Worm (Caenorhabditis elegans): Measurements from ENCODE around the gene fbxa-108.

Gene fbxa-108

ce11 chrV:17700728-17701262 is 41.6 kb upstream of the fbxa-108 start, which contains the start of the genes Y26G10.5 and srh-32:
Gene Y26G10.5 (minus strand): TSS chrV:17700828.
Gene srh-32 (plus strand): TSS chrV:17701212.
- TF ChIP-seq ZK337.2 (GFP tag; IDR thresholded peaks at IDR 0.05), result no peak
- TF ChIP-seq aha-1 (tag), result peak; percentile 55
- TF ChIP-seq mxl-2 (GFP tag; conservative IDR thresholded peaks at IDR 0.05), result no peak

ce11 chrV:17699659-17700058 is 40.5 kb upstream of the fbxa-108 start, which contains the start of gene Y26G10.6:
Gene Y26G10.6 (plus strand): TSS chrV:17699959.
- TF ChIP-seq daf-19 (GFP tag; conservative IDR thresholded peaks at IDR 0.05), result no peak
- no peak for TF ChIP-seq tra-1 (GFP tag; IDR thresholded peaks at IDR 0.05)
- TF ChIP-seq gei-8 (GFP tag; optimal IDR thresholded peaks at IDR 0.05), result no peak
- no peak for TF ChIP-seq lin-29 (GFP tag; IDR thresholded peaks at IDR 0.05)
- TF ChIP-seq duxl-1 (tag; optimal IDR thresholded peaks at IDR 0.05; ENCODE audit: poor library complexity), result no peak
- no peak for TF ChIP-seq nhr-41 (GFP tag; IDR thresholded peaks at IDR 0.05)
- no peak for TF ChIP-seq nhr-10 (tag; optimal IDR thresholded peaks at IDR 0.05)
- no peak for TF ChIP-seq Y48G9A.11 (GFP tag; IDR thresholded peaks at IDR 0.05)
- no peak for TF ChIP-seq hlh-11 (tag; optimal IDR thresholded peaks at IDR 0.05)
- no peak for TF ChIP-seq F37D6.2 (tag; optimal IDR thresholded peaks at IDR 0.05)

- TF ChIP-seq lir-3 (tag; optimal IDR thresholded peaks at IDR 0.05) (no peak), nhr-102 (tag; optimal IDR thresholded peaks at IDR 0.05) (no peak), nhr-11 (tag; optimal IDR thresholded peaks at IDR 0.05) (no peak), lin-29 (GFP tag; IDR thresholded peaks at IDR 0.05) (no peak), ceh-44 (GFP tag; IDR thresholded peaks at IDR 0.05) (no peak), set-16 (GFP tag; IDR thresholded peaks at IDR 0.05) (no peak), mdl-1 (tag; optimal IDR thresholded peaks at IDR 0.05) (no peak), dmd-9 (GFP tag; IDR thresholded peaks at IDR 0.05) (no peak), arid-1 (GFP tag; conservative IDR thresholded peaks at IDR 0.05) (no peak), hlh-30 (tag; optimal IDR thresholded peaks at IDR 0.05; ENCODE audit: insufficient read depth) (no peak), lsy-2 (tag; optimal IDR thresholded peaks at IDR 0.05) (no peak), egl-27 (tag; optimal IDR thresholded peaks at IDR 0.05) (no peak), ama-1 (optimal IDR thresholded peaks at IDR 0.05) (no peak), egl-43 (GFP tag; IDR thresholded peaks at IDR 0.05) (no peak)
These were observed 39.9 kb upstream of the fbxa-108 start, which contains the start of gene Y26G10.4 for ce11 chrV:17699097-17699496. Gene Y26G10.4 (minus strand): TSS chrV:17699197.

- TF ChIP-seq hlh-30 (tag; optimal IDR thresholded peaks at IDR 0.05; ENCODE audit: insufficient read depth) (no peak), nhr-11 (tag; optimal IDR thresholded peaks at IDR 0.05) (no peak), daf-19 (GFP tag; conservative IDR thresholded peaks at IDR 0.05) (no peak), ZK337.2 (GFP tag; IDR thresholded peaks at IDR 0.05) (no peak), lin-13 (GFP tag; optimal IDR thresholded peaks at IDR 0.05) (no peak), dve-1 (tag; optimal IDR thresholded peaks at IDR 0.05; ENCODE audit: insufficient read depth) (no peak), nhr-102 (tag; optimal IDR thresholded peaks at IDR 0.05) (no peak), daf-8 (GFP tag; IDR thresholded peaks at IDR 0.05) (no peak), snpc-4 (tag; optimal IDR thresholded peaks at IDR 0.05) (no peak), mdt-29 (GFP tag; IDR thresholded peaks at IDR 0.05) (no peak), lin-1 (GFP tag; IDR thresholded peaks at IDR 0.05) (no peak), nhr-25 (tag; optimal IDR thresholded peaks at IDR 0.05; ENCODE audit: borderline replicate concordance, insufficient read depth) (no peak), F37D6.2 (tag; optimal IDR thresholded peaks at IDR 0.05) (no peak), hlh-11 (tag; optimal IDR thresholded peaks at IDR 0.05) (no peak), dmd-8 (GFP tag; IDR thresholded peaks at IDR 0.05) (no peak), duxl-1 (tag; optimal IDR thresholded peaks at IDR 0.05; ENCODE audit: poor library complexity) (no peak), egl-43 (GFP tag; IDR thresholded peaks at IDR 0.05) (no peak), mep-1 (tag; optimal IDR thresholded peaks at IDR 0.05) (no peak), nhr-6 (tag; optimal IDR thresholded peaks at IDR 0.05) (no peak), zfp-2 (tag; optimal IDR thresholded peaks at IDR 0.05) (no peak)
These were observed 37.6 kb upstream of the fbxa-108 start, which contains the start of gene spp-29 for ce11 chrV:17696753-17697152. Gene spp-29 (minus strand): TSS chrV:17696853.

Measured in whole organism, L4 larva.